Worm (Caenorhabditis elegans) whole organism, L4/young adult: Measurements from ENCODE around the gene alh-4.

Experiments
- W03F9.2 ChIP-seq: fragments of 150-350 bp; optimal IDR thresholded peaks from 2 replicates; lab custom pipeline; 2014; ENCODE audit warnings: missing biosample characterization, missing genetic modification characterization
- dao-5 ChIP-seq: sonication (generic microtip); optimal IDR thresholded peaks from 2 replicates; lab custom pipeline; 2016; ENCODE audit warnings: missing genotype, missing genetic modification characterization, moderate library complexity, missing compliant biosample characterization
- him-1 ChIP-seq: sonication (generic microtip); optimal IDR thresholded peaks from 2 replicates; lab custom pipeline; 2016; ENCODE audit warnings: missing genotype, missing genetic modification reagents, missing genetic modification characterization, missing compliant biosample characterization

ce11 chrV:6467676-6468075 is 38.0 kb upstream of the alh-4 start:
- TF ChIP-seq W03F9.2 (no peak), dao-5 (tag; lab: Kevin White, UChicago) (no peak), him-1 (tag; lab: Kevin White, UChicago) (no peak)
